Worm (Caenorhabditis elegans) whole organism, mixed stage, embryonic: Measurements from ENCODE around the gene F53A9.1.

ENCODE experiments used
- M03D4.4 ChIP-seq: sonication (generic microtip); optimal IDR thresholded peaks from 2 replicates; lab custom pipeline; 2017; ENCODE audit warnings: mild to moderate bottlenecking, missing genetic modification characterization, missing compliant biosample characterization
- bed-3 ChIP-seq: fragments of 200-800 bp; sonication (Bioruptor generic); optimal IDR thresholded peaks from 3 replicates; lab custom pipeline; 2018; ENCODE audit warnings: mild to moderate bottlenecking, missing genetic modification characterization, moderate library complexity, missing compliant biosample characterization
- blmp-1 ChIP-seq: fragments of 150-350 bp; optimal IDR thresholded peaks from 2 replicates; lab custom pipeline; 2014; ENCODE audit warnings: missing biosample characterization, missing genetic modification characterization
- ceh-39 ChIP-seq: fragments of 150-350 bp; optimal IDR thresholded peaks from 2 replicates; lab custom pipeline; 2014; ENCODE audit warnings: missing biosample characterization, missing genetic modification characterization
- ceh-43 ChIP-seq: fragments of 200-800 bp; sonication (Bioruptor generic); optimal IDR thresholded peaks from 2 replicates; lab custom pipeline; 2018; ENCODE audit warnings: mild to moderate bottlenecking, missing genetic modification characterization, moderate library complexity, missing compliant biosample characterization
- ceh-83 ChIP-seq: fragments of 200-800 bp; sonication (Bioruptor generic); optimal IDR thresholded peaks from 2 replicates; lab custom pipeline; 2018; ENCODE audit warnings: mild to moderate bottlenecking, missing genetic modification characterization, missing compliant biosample characterization
- ces-1 ChIP-seq: fragments of 150-350 bp; optimal IDR thresholded peaks from 2 replicates; lab custom pipeline; 2014; ENCODE audit warnings: missing biosample characterization, missing genetic modification reagents, missing genetic modification characterization
- cnd-1 ChIP-seq: fragments of 200-800 bp; sonication (Bioruptor generic); optimal IDR thresholded peaks from 2 replicates; lab custom pipeline; 2018; ENCODE audit warnings: mild to moderate bottlenecking, missing genetic modification characterization, missing compliant biosample characterization
- drap-1 ChIP-seq: fragments of 200-800 bp; sonication (Bioruptor generic); optimal IDR thresholded peaks from 3 replicates; lab custom pipeline; 2018; ENCODE audit warnings: mild to moderate bottlenecking, missing genetic modification characterization, missing compliant biosample characterization
- elt-1 ChIP-seq: sonication (generic microtip); optimal IDR thresholded peaks from 2 replicates; lab custom pipeline; 2017; ENCODE audit warnings: missing genetic modification characterization, mild to moderate bottlenecking, missing compliant biosample characterization, antibody characterized with exemption, moderate library complexity, borderline replicate concordance; ENCODE audit not compliant: insufficient read depth
- elt-3 ChIP-seq: fragments of 150-350 bp; optimal IDR thresholded peaks from 2 replicates; lab custom pipeline; 2014; ENCODE audit warnings: missing biosample characterization, missing genetic modification characterization
- flh-1 ChIP-seq: fragments of 200-800 bp; sonication (Bioruptor generic); optimal IDR thresholded peaks from 2 replicates; lab custom pipeline; 2018; ENCODE audit warnings: mild to moderate bottlenecking, missing genetic modification characterization, moderate library complexity, missing compliant biosample characterization
- ham-2 ChIP-seq: fragments of 200-800 bp; sonication (Bioruptor generic); optimal IDR thresholded peaks from 2 replicates; lab custom pipeline; 2018; ENCODE audit warnings: mild to moderate bottlenecking, missing genetic modification characterization, missing compliant biosample characterization
- hlh-1 ChIP-seq: fragments of 150-350 bp; optimal IDR thresholded peaks from 2 replicates; lab custom pipeline; 2014; ENCODE audit warnings: missing biosample characterization, missing genetic modification reagents, missing genetic modification characterization
- lin-32 ChIP-seq: fragments of 200-800 bp; sonication (Bioruptor generic); optimal IDR thresholded peaks from 2 replicates; lab custom pipeline; 2018; ENCODE audit warnings: mild to moderate bottlenecking, missing genetic modification characterization, missing compliant biosample characterization
- lsy-2 ChIP-seq: fragments of 150-350 bp; optimal IDR thresholded peaks from 2 replicates; lab custom pipeline; 2014; ENCODE audit warnings: missing biosample characterization, missing genetic modification characterization
- mab-5 ChIP-seq: fragments of 150-350 bp; optimal IDR thresholded peaks from 2 replicates; lab custom pipeline; 2014; ENCODE audit warnings: missing biosample characterization, missing genetic modification characterization
- mep-1 ChIP-seq: fragments of 150-350 bp; optimal IDR thresholded peaks from 2 replicates; lab custom pipeline; 2017; ENCODE audit warnings: missing biosample characterization, missing genetic modification reagents, missing genetic modification characterization, inconsistent platforms
- mls-2 ChIP-seq: sonication (generic microtip); optimal IDR thresholded peaks from 2 replicates; lab custom pipeline; 2016; ENCODE audit warnings: mild to moderate bottlenecking, missing genetic modification characterization, moderate library complexity, missing compliant biosample characterization
- nhr-12 ChIP-seq: fragments of 150-350 bp; optimal IDR thresholded peaks from 2 replicates; lab custom pipeline; 2014; ENCODE audit warnings: missing biosample characterization, missing genetic modification characterization
- nhr-2 ChIP-seq: fragments of 150-350 bp; optimal IDR thresholded peaks from 2 replicates; lab custom pipeline; 2014; ENCODE audit warnings: missing biosample characterization, missing genetic modification characterization
- nhr-237 ChIP-seq: fragments of 150-350 bp; optimal IDR thresholded peaks from 2 replicates; lab custom pipeline; 2014; ENCODE audit warnings: missing biosample characterization, missing genetic modification characterization
- nhr-28 ChIP-seq: fragments of 150-350 bp; optimal IDR thresholded peaks from 2 replicates; lab custom pipeline; 2014; ENCODE audit warnings: missing biosample characterization, missing genetic modification characterization
- nhr-76 ChIP-seq: sonication (generic microtip); optimal IDR thresholded peaks from 2 replicates; lab custom pipeline; 2017; ENCODE audit warnings: missing biosample characterization, missing genetic modification characterization
- pha-4 ChIP-seq: fragments of 150-350 bp; optimal IDR thresholded peaks from 2 replicates; lab custom pipeline; 2018; ENCODE audit warnings: missing biosample characterization, missing genetic modification reagents, missing genetic modification characterization
- sem-2 ChIP-seq: fragments of 200-800 bp; sonication (Bioruptor generic); optimal IDR thresholded peaks from 2 replicates; lab custom pipeline; 2018; ENCODE audit warnings: mild to moderate bottlenecking, missing genetic modification characterization, missing compliant biosample characterization
- sptf-1 ChIP-seq: sonication (generic microtip); optimal IDR thresholded peaks from 2 replicates; lab custom pipeline; 2017; ENCODE audit warnings: mild to moderate bottlenecking, missing genetic modification characterization, moderate library complexity, missing compliant biosample characterization
- tbx-8 ChIP-seq: fragments of 200-800 bp; sonication (Bioruptor generic); optimal IDR thresholded peaks from 2 replicates; lab custom pipeline; 2018; ENCODE audit warnings: mild to moderate bottlenecking, missing genetic modification characterization, moderate library complexity, missing compliant biosample characterization
- unc-120 ChIP-seq: sonication (generic microtip); optimal IDR thresholded peaks from 2 replicates; lab custom pipeline; 2017; ENCODE audit warnings: missing genetic modification characterization, missing compliant biosample characterization; ENCODE audit not compliant: poor library complexity, severe bottlenecking
- unc-39 ChIP-seq: fragments of 150-350 bp; optimal IDR thresholded peaks from 2 replicates; lab custom pipeline; 2014; ENCODE audit warnings: missing biosample characterization, missing genetic modification characterization
- unc-62 ChIP-seq: fragments of 150-350 bp; optimal IDR thresholded peaks from 2 replicates; lab custom pipeline; 2014; ENCODE audit warnings: missing biosample characterization, missing genetic modification reagents, missing genetic modification characterization
- zip-8 ChIP-seq: fragments of 150-350 bp; optimal IDR thresholded peaks from 2 replicates; lab custom pipeline; 2014; ENCODE audit warnings: missing biosample characterization, missing genetic modification characterization
- ztf-11 ChIP-seq: fragments of 150-350 bp; optimal IDR thresholded peaks from 2 replicates; lab custom pipeline; 2014; ENCODE audit warnings: missing biosample characterization, missing genetic modification characterization

Gene F53A9.1

DNA sequence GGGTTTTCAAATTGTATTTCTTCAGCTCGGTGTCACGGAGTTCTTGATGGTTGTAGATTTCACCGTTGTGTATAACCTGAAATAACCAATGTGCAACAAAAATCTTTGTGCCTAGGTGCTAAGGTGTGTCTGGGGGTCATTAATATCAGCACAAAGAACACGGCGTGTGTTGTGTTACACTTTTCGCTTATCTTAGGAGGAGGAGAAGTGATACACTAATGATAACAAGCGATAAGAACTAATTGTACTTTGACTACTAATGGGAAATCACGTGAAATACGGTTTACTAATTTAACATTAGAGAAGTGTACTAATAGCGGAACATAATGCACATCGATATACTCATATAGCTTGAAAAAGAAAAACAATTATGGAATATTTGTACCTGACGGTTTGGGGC lies 38.8 kb downstream of the F53A9.1 start:
- TF ChIP-seq M03D4.4 (tag; lab: Kevin White, UChicago) = no peak
- TF ChIP-seq nhr-28 (tag; lab: Kevin White, UChicago) = no peak

DNA sequence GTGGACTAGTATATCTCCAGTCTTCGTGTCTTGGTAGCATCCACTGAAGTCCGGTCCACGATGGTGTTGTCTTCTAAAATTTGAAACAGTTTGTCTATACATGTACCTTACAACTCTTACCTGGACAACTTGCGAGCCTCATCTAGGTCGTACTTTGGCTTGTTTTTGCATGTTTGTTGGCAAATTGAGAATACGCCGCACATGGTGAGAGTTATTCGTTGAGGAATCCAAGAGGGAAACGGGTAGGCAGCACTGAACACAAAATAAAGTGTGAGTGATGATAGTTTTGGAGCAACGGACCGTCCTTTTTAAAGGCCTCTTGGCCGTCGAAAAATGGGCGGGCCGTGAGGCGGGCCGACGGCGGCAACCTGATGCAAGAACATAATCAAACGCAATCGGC lies 39.3 kb downstream of the F53A9.1 start, which contains the start of gene asns-2:
Gene asns-2 (minus strand): TSS at position 282 of the 400 bp plus-strand sequence.
- TF ChIP-seq nhr-28 (tag; lab: Kevin White, UChicago) = no peak
- no peak for TF ChIP-seq ham-2
- TF ChIP-seq elt-1 (tag; lab: Kevin White, UChicago) = no peak
- TF ChIP-seq bed-3 (GFP tag; lab: Kevin White, UChicago) = no peak
- TF ChIP-seq mep-1 (tag; lab: Kevin White, UChicago) = no peak
- TF ChIP-seq hlh-1 (tag; lab: Kevin White, UChicago) = no peak
- TF ChIP-seq ztf-11 (tag; lab: Kevin White, UChicago) = no peak
- TF ChIP-seq drap-1 (GFP tag; lab: Kevin White, UChicago) = no peak
- no peak for TF ChIP-seq elt-3 (tag; lab: Kevin White, UChicago)
- TF ChIP-seq ceh-43 = no peak
- no peak for TF ChIP-seq zip-8
- TF ChIP-seq ceh-83 (GFP tag; lab: Kevin White, UChicago) = no peak
- no peak for TF ChIP-seq mab-5 (tag; lab: Kevin White, UChicago)
- no peak for TF ChIP-seq nhr-2 (tag; lab: Kevin White, UChicago)
- TF ChIP-seq ceh-39 (tag; lab: Kevin White, UChicago) = no peak
- no peak for TF ChIP-seq flh-1 (GFP tag; lab: Kevin White, UChicago)

DNA sequence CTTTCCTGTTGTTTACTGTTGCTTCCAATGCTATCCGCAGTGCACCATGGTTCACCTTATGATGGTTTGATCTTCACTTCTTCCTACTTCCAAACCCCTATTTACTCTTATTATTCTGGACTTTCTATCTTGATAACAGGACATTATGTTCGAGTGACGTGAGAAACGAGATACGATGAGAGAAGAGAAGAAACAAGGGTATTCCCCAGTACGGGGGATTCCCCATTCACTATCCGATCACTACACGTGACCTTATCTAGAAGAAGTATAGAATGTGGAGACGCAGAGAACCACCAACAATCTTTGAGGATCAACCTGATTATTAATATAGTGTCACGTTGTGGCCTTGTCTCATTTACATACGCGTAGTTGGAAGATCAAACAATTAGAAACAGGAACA lies 41.2 kb downstream of the F53A9.1 start:
- peak; percentile 47 for TF ChIP-seq unc-62 (GFP tag; lab: Kevin White, UChicago)
- TF ChIP-seq pha-4 (tag; lab: Kevin White, UChicago) = no peak
- no peak for TF ChIP-seq nhr-2 (tag; lab: Kevin White, UChicago)
- no peak for TF ChIP-seq sem-2 (GFP tag; lab: Kevin White, UChicago)
- peak; percentile 78 for TF ChIP-seq elt-1 (tag; lab: Kevin White, UChicago)
- no peak for TF ChIP-seq unc-39 (tag; lab: Kevin White, UChicago)
- no peak for TF ChIP-seq flh-1 (GFP tag; lab: Kevin White, UChicago)
- no peak for TF ChIP-seq nhr-12 (tag; lab: Kevin White, UChicago)
- peak; percentile 44 for TF ChIP-seq elt-3 (tag; lab: Kevin White, UChicago)
- TF ChIP-seq ztf-11 (tag; lab: Kevin White, UChicago) = no peak
- TF ChIP-seq drap-1 (GFP tag; lab: Kevin White, UChicago) = no peak
- TF ChIP-seq lin-32 = no peak
- TF ChIP-seq nhr-76 = no peak
- no peak for TF ChIP-seq zip-8
- no peak for TF ChIP-seq sptf-1 (tag; lab: Kevin White, UChicago)
- no peak for TF ChIP-seq ham-2
- no peak for TF ChIP-seq ceh-83 (GFP tag; lab: Kevin White, UChicago)
- TF ChIP-seq mls-2 = no peak
- no peak for TF ChIP-seq nhr-237 (tag; lab: Kevin White, UChicago)

DNA sequence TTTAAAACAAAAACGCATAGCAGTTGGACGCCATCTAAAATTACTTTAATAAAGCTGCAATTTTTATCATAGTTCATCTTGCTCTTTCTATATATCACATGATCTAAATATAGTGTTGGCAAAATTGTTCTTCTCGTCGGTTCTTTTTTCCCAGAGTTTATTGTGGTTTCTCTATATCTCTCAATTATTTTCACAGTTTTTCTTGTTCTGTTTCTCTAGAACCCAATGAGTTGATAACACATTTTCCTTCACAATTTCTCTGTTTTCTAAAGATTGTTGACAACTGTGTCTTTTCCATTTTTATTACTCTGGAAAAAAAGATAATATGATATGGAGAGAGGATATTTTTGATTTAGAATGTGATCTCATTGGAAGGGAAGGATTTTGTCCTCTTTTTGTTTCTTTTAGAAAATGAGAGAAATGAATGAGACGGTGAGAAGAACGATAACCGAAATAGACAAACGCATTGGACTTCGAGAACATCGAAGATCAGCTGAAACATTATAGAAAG lies 42.9 kb downstream of the F53A9.1 start:
- TF ChIP-seq cnd-1 (tag; lab: Kevin White, UChicago) (no peak), nhr-2 (tag; lab: Kevin White, UChicago) (no peak), elt-3 (tag; lab: Kevin White, UChicago) (no peak), nhr-237 (tag; lab: Kevin White, UChicago) (no peak), mep-1 (tag; lab: Kevin White, UChicago) (no peak), M03D4.4 (tag; lab: Kevin White, UChicago) (no peak), sem-2 (GFP tag; lab: Kevin White, UChicago) (no peak), sptf-1 (tag; lab: Kevin White, UChicago) (no peak), hlh-1 (tag; lab: Kevin White, UChicago) (no peak), elt-1 (tag; lab: Kevin White, UChicago) (no peak), tbx-8 (no peak), ces-1 (GFP tag; lab: Kevin White, UChicago) (no peak), blmp-1 (tag; lab: Kevin White, UChicago) (no peak), unc-120 (no peak), flh-1 (GFP tag; lab: Kevin White, UChicago) (no peak), lsy-2 (no peak), ceh-83 (GFP tag; lab: Kevin White, UChicago) (no peak)
